Fruit fly (Drosophila melanogaster): ENCODE data around the gene CG43841.

The CG43841 gene

DNA sequence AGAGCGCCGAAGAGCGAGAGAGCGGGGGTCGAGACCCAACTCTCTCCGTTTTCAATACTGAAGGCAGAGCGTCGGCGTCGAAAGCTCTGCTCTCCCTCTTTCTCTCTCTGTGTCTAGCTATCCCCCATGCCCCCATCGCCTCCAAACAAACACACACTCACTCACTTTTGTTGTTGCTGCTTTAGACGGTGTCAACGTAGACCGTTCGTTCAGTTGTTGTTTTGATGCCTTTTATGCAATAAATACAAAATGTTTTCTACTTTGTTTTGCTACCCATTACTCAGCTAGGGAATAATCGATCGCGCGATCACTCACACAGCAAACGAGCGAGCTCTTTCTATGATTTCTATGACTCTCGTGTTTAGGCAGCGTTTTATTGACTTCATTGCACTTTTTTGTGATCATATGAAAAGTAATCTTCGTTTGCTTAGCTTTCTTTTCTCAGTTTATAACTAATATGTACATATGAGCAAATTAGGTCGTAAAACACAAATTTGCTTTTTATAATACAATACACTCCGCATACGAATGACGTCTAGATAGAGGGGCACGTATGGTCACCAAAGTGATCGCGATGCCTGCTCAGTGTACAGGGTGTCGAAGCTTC is 34.7 kb upstream of the CG43841 start (continued):
- TF ChIP-seq btn (GFP tag; optimal IDR thresholded peaks at IDR 0.05) = no peak
- TF ChIP-seq CG11093 (GFP tag; IDR thresholded peaks at IDR 0.05) = no peak
- TF ChIP-seq scrt (GFP tag; optimal IDR thresholded peaks at IDR 0.05) = no peak
- no peak for TF ChIP-seq ara (GFP tag; IDR thresholded peaks at IDR 0.05)
- TF ChIP-seq Dad (GFP tag; optimal IDR thresholded peaks at IDR 0.05) = peak; percentile 19
- TF ChIP-seq gsb-n (tag; optimal IDR thresholded peaks at IDR 0.05) = no peak
- no peak for TF ChIP-seq gt (GFP tag; IDR thresholded peaks at IDR 0.05)
- TF ChIP-seq Bgb (GFP tag; IDR thresholded peaks at IDR 0.05; ENCODE audit: partially characterized antibody) = no peak
- TF ChIP-seq HLHmδ (GFP tag; optimal IDR thresholded peaks at IDR 0.05) = no peak
- no peak for TF ChIP-seq sc (optimal IDR thresholded peaks at IDR 0.05)
- TF ChIP-seq sc (GFP tag; optimal IDR thresholded peaks at IDR 0.05) = no peak
- no peak for TF ChIP-seq hb (GFP tag; IDR thresholded peaks at IDR 0.05; ENCODE audit: partially characterized antibody)
- no peak for TF ChIP-seq Taf1 (GFP tag; IDR thresholded peaks at IDR 0.05)
- TF ChIP-seq CG9797 (GFP tag; optimal IDR thresholded peaks at IDR 0.05) = no peak
- no peak for TF ChIP-seq odd (GFP tag; optimal IDR thresholded peaks at IDR 0.05)
- TF ChIP-seq mirr (GFP tag; optimal IDR thresholded peaks at IDR 0.05) = no peak
- peak; percentile 90 for TF ChIP-seq Ets65A (GFP tag)
- no peak for TF ChIP-seq MESR4 (GFP tag; optimal IDR thresholded peaks at IDR 0.05)
- TF ChIP-seq CoRest (tag; optimal IDR thresholded peaks at IDR 0.05) = peak; percentile 67
- TF ChIP-seq ind (GFP tag; optimal IDR thresholded peaks at IDR 0.05) = peak; percentile 10
- peak; percentile 12 for TF ChIP-seq CG15269 (tag; optimal IDR thresholded peaks at IDR 0.05)
- TF ChIP-seq eyg (GFP tag; optimal IDR thresholded peaks at IDR 0.05) = peak; percentile 2
- TF ChIP-seq CG34376 (GFP tag; optimal IDR thresholded peaks at IDR 0.05) = no peak
- TF ChIP-seq Camta (GFP tag; optimal IDR thresholded peaks at IDR 0.05) = peak; percentile 1
- peak; percentile 30 for TF ChIP-seq CG7556 (GFP tag; optimal IDR thresholded peaks at IDR 0.05)
- TF ChIP-seq knrl (GFP tag; IDR thresholded peaks at IDR 0.05; ENCODE audit: partially characterized antibody) = no peak
- no peak for TF ChIP-seq CG31224 (GFP tag; IDR thresholded peaks at IDR 0.05)
- TF ChIP-seq CG13424 (tag; optimal IDR thresholded peaks at IDR 0.05) = peak; percentile 13
- no peak for TF ChIP-seq Fer2 (tag; optimal IDR thresholded peaks at IDR 0.05)
- no peak for TF ChIP-seq D19A (tag; optimal IDR thresholded peaks at IDR 0.05)
- no peak for TF ChIP-seq gro (GFP tag; optimal IDR thresholded peaks at IDR 0.05)
- no peak for TF ChIP-seq CG12155 (GFP tag; optimal IDR thresholded peaks at IDR 0.05)
- no peak for TF ChIP-seq CG6254 (GFP tag; optimal IDR thresholded peaks at IDR 0.05)
- TF ChIP-seq pum (GFP tag; optimal IDR thresholded peaks at IDR 0.05) = peak; percentile 40
- peak; percentile 43; the same call in 1 of the 3 replicates for TF ChIP-seq CG34224 (GFP tag; IDR thresholded peaks at IDR 0.05; ENCODE audit: partially characterized antibody)
- TF ChIP-seq Mes4 (GFP tag; optimal IDR thresholded peaks at IDR 0.05) = no peak
- TF ChIP-seq CG9727 (GFP tag; optimal IDR thresholded peaks at IDR 0.05) = no peak
- TF ChIP-seq caup (GFP tag; optimal IDR thresholded peaks at IDR 0.05; ENCODE audit: severe bottlenecking) = no peak
- TF ChIP-seq CG17385 (GFP tag; optimal IDR thresholded peaks at IDR 0.05) = no peak
- TF ChIP-seq H2.0 (GFP tag; IDR thresholded peaks at IDR 0.05) = no peak
- TF ChIP-seq CG16863 (GFP tag; optimal IDR thresholded peaks at IDR 0.05) = peak; percentile 36
- TF ChIP-seq Ssrp (tag; optimal IDR thresholded peaks at IDR 0.05) = peak; percentile 31
- no peak for TF ChIP-seq Ada2b (GFP tag; IDR thresholded peaks at IDR 0.05)
- peak in 1 of 2 experiments; percentile 87 for TF ChIP-seq eve (GFP tag; optimal IDR thresholded peaks at IDR 0.05)
- no peak for TF ChIP-seq Sry-δ (GFP tag; optimal IDR thresholded peaks at IDR 0.05)
- TF ChIP-seq cwo (GFP tag; optimal IDR thresholded peaks at IDR 0.05) = no peak
- no peak for TF ChIP-seq tup (GFP tag; optimal IDR thresholded peaks at IDR 0.05)
- TF ChIP-seq mam (GFP tag; optimal IDR thresholded peaks at IDR 0.05) = peak; percentile 36
- peak; percentile 49 for TF ChIP-seq CG18619 (GFP tag; optimal IDR thresholded peaks at IDR 0.05)
- peak; percentile 42 for TF ChIP-seq CG9609 (GFP tag; optimal IDR thresholded peaks at IDR 0.05)
- TF ChIP-seq Mad (GFP tag; optimal IDR thresholded peaks at IDR 0.05) = peak; percentile 44

All from whole organism, embryonic.